Fruit fly (Drosophila melanogaster) whole organism, embryonic: ENCODE results near the gene Ilk.

ENCODE experiments used
- CG17912 ChIP-seq: fragments of 200-800 bp; sonication (Bioruptor generic); optimal IDR thresholded peaks from 2 replicates; lab custom pipeline; 2018; ENCODE audit warnings: missing biosample characterization, mild to moderate bottlenecking, missing genetic modification characterization
- NC2β ChIP-seq: fragments of 200-800 bp; sonication (Bioruptor generic); optimal IDR thresholded peaks from 2 replicates; lab custom pipeline; 2016; ENCODE audit warnings: missing biosample characterization, missing genetic modification characterization
- Poxn ChIP-seq: fragments of 200-800 bp; sonication (Bioruptor generic); IDR thresholded peaks from 2 replicates; pipeline ENCODE4 v1.3.6; 2022; ENCODE audit warnings: missing biosample characterization, missing genetic modification characterization
- crol ChIP-seq: fragments of 200-800 bp; sonication (Bioruptor generic); IDR thresholded peaks from 2 replicates; pipeline ENCODE4 v1.3.6; 2022; ENCODE audit warnings: missing biosample characterization, missing genetic modification characterization
- pan ChIP-seq, 4 experiments: fragments of >200 bp in 3 of 4; fragments of 200-800 bp in 1 of 4; sonication (Bioruptor generic) in 1 of 4; optimal IDR thresholded peaks in 3 of 4; IDR thresholded peaks in 1 of 4; 2 replicates each; pipeline versions ENCODE4 v1.3.6 to Lab custom; 2017 to 2022; ENCODE audit warnings: missing biosample characterization in 2 of 4, missing genetic modification characterization in 2 of 4, mixed read lengths in 1 of 4
- peb ChIP-seq: fragments of 200-800 bp; sonication (Bioruptor generic); IDR thresholded peaks from 2 replicates; pipeline ENCODE4 v1.3.6; 2022; ENCODE audit warnings: missing biosample characterization, missing genetic modification characterization
- psq ChIP-seq: fragments of 200-800 bp; sonication (Bioruptor generic); optimal IDR thresholded peaks from 2 replicates; lab custom pipeline; 2017; ENCODE audit warnings: missing biosample characterization, missing genetic modification characterization
- sna ChIP-seq: fragments of 200-800 bp; sonication (Bioruptor generic); IDR thresholded peaks from 2 replicates; pipeline ENCODE4 v1.3.6; 2022; ENCODE audit warnings: missing biosample characterization, missing genetic modification characterization; ENCODE audit not compliant: partially characterized antibody
- unpg ChIP-seq: fragments of 200-800 bp; sonication (Bioruptor generic); optimal IDR thresholded peaks from 3 replicates; lab custom pipeline; 2018; ENCODE audit warnings: missing biosample characterization, mild to moderate bottlenecking, missing genetic modification characterization, moderate library complexity

DNA sequence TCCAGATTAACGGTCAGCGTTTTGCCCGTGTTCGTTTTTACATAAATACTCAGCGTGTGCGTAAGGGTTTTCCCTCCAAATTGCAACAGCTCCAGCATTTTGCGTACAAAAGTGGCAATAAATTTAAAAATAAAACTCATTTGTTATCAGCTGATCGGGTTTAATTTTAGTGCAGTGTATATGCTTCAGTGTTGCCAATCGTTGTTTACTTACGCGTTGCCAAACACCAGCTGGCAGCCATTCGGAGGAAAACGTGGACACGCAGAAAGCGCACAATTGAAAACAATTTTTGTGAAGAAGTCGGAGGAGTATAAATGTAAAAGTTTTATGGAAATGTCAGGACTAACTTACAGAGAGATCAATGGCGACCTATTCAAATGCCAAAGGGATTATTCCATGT is 20.1 kb upstream of the Ilk start, which contains the start of the genes Targ3 and park:
- TF ChIP-seq psq (GFP tag; lab: Kevin White, UChicago) (no peak), NC2β (GFP tag; lab: Kevin White, UChicago) (peak; percentile 16), unpg (GFP tag; lab: Kevin White, UChicago) (peak; percentile 9), peb (GFP tag; lab: Robert Waterston, UW) (no peak), pan (optimal IDR thresholded peaks at IDR 0.05; lab: Kevin White, UChicago) (no peak), pan (GFP tag; optimal IDR thresholded peaks at IDR 0.05 in 1 of 2, IDR thresholded peaks at IDR 0.05 in 1 of 2) (peak in 1 of 2 experiments; percentile 22), CG17912 (GFP tag; lab: Kevin White, UChicago) (no peak), Poxn (GFP tag; lab: Robert Waterston, UW) (no peak), crol (no peak), sna (peak; percentile 30; the same call in 1 of the 2 replicates)
